Fruit fly (Drosophila melanogaster) whole organism, embryonic: Measurements from ENCODE around the gene SK.
A peak's percentile ranks its signal among the peaks of the same experiment; 100 is the strongest.

Experiments used
- B-H2 ChIP-seq: fragments of 200-800 bp; sonication (Bioruptor generic); optimal IDR thresholded peaks from 2 replicates; lab custom pipeline; 2018; ENCODE audit warnings: missing biosample characterization, mild to moderate bottlenecking, missing genetic modification characterization
- Blimp-1 ChIP-seq: fragments of 200-800 bp; sonication (Bioruptor generic); optimal IDR thresholded peaks from 3 replicates; lab custom pipeline; 2018; ENCODE audit warnings: missing biosample characterization, missing genetic modification characterization, mild to moderate bottlenecking, moderate library complexity, missing genetic modification reagents
- CG10366 ChIP-seq: fragments of 200-800 bp; sonication (Bioruptor generic); IDR thresholded peaks from 2 replicates; pipeline ENCODE4 v1.3.6; 2022; ENCODE audit warnings: missing biosample characterization, missing genetic modification characterization
- CG11093 ChIP-seq: fragments of 200-800 bp; sonication (Bioruptor generic); IDR thresholded peaks from 3 replicates; pipeline ENCODE4 v1.3.6; 2022; ENCODE audit warnings: missing biosample characterization, missing genetic modification characterization
- CG13894 ChIP-seq: fragments of 200-800 bp; sonication (Bioruptor generic); optimal IDR thresholded peaks from 3 replicates; lab custom pipeline; 2018; ENCODE audit warnings: missing biosample characterization, mild to moderate bottlenecking, missing genetic modification characterization, moderate library complexity
- CG14014 ChIP-seq: fragments of 200-800 bp; sonication (Bioruptor generic); IDR thresholded peaks from 2 replicates; pipeline ENCODE4 v1.3.6; 2022; ENCODE audit warnings: missing biosample characterization, missing genetic modification characterization
- CG14050 ChIP-seq: fragments of 200-800 bp; sonication (Bioruptor generic); IDR thresholded peaks from 3 replicates; pipeline ENCODE4 v1.3.6; 2022; ENCODE audit warnings: missing biosample characterization, missing genetic modification characterization
- CG14710 ChIP-seq: fragments of 200-800 bp; sonication (Bioruptor generic); optimal IDR thresholded peaks from 3 replicates; lab custom pipeline; 2019; ENCODE audit warnings: missing biosample characterization, mild to moderate bottlenecking, missing genetic modification characterization, moderate library complexity
- CG14965 ChIP-seq: fragments of 200-800 bp; sonication (Bioruptor generic); optimal IDR thresholded peaks from 2 replicates; lab custom pipeline; 2016; ENCODE audit warnings: missing biosample characterization, missing genetic modification characterization, borderline replicate concordance
- CG17385 ChIP-seq: fragments of 200-800 bp; sonication (Bioruptor generic); optimal IDR thresholded peaks from 3 replicates; lab custom pipeline; 2018; ENCODE audit warnings: missing biosample characterization, mild to moderate bottlenecking, missing genetic modification characterization
- CG2678 ChIP-seq: fragments of 200-800 bp; sonication (Bioruptor generic); optimal IDR thresholded peaks from 3 replicates; lab custom pipeline; 2019; ENCODE audit warnings: missing biosample characterization, mild to moderate bottlenecking, missing genetic modification characterization, moderate library complexity
- CG33213 ChIP-seq: fragments of 200-800 bp; sonication (Bioruptor generic); optimal IDR thresholded peaks from 3 replicates; lab custom pipeline; 2016; ENCODE audit warnings: missing biosample characterization, missing genetic modification characterization
- CG42726 ChIP-seq: fragments of 200-800 bp; sonication (Bioruptor generic); IDR thresholded peaks from 2 replicates; pipeline ENCODE4 v1.3.6; 2022; ENCODE audit warnings: missing biosample characterization, missing genetic modification characterization; ENCODE audit not compliant: partially characterized antibody
- CG6272 ChIP-seq: fragments of 200-800 bp; sonication (Bioruptor generic); IDR thresholded peaks from 2 replicates; pipeline ENCODE4 v1.3.6; 2022; ENCODE audit warnings: missing biosample characterization, missing genetic modification characterization
- CG6854 ChIP-seq: fragments of 200-800 bp; sonication (Bioruptor generic); optimal IDR thresholded peaks from 3 replicates; lab custom pipeline; 2017; ENCODE audit warnings: missing biosample characterization, mild to moderate bottlenecking, missing genetic modification characterization
- CG8281 ChIP-seq: fragments of 200-800 bp; sonication (Bioruptor generic); optimal IDR thresholded peaks from 2 replicates; lab custom pipeline; 2018; ENCODE audit warnings: missing biosample characterization, mild to moderate bottlenecking, missing genetic modification characterization, moderate library complexity
- CG8359 ChIP-seq: fragments of 200-800 bp; sonication (Bioruptor generic); optimal IDR thresholded peaks from 2 replicates; lab custom pipeline; 2017; ENCODE audit warnings: missing biosample characterization, mild to moderate bottlenecking, missing genetic modification characterization, borderline replicate concordance
- CG8478 ChIP-seq: fragments of >200 bp; optimal IDR thresholded peaks from 2 replicates; lab custom pipeline; 2018
- CG9437 ChIP-seq: fragments of 200-800 bp; sonication (Bioruptor generic); optimal IDR thresholded peaks from 2 replicates; lab custom pipeline; 2018; ENCODE audit warnings: missing biosample characterization, mild to moderate bottlenecking, missing genetic modification characterization
- CG9876 ChIP-seq: fragments of 200-800 bp; sonication (Bioruptor generic); optimal IDR thresholded peaks from 2 replicates; lab custom pipeline; 2016; ENCODE audit warnings: missing biosample characterization, missing genetic modification characterization
- CrebB ChIP-seq: fragments of 200-800 bp; sonication (Bioruptor generic); optimal IDR thresholded peaks from 3 replicates; lab custom pipeline; 2018; ENCODE audit warnings: missing biosample characterization, mild to moderate bottlenecking, missing genetic modification characterization
- E2f1 ChIP-seq: fragments of 200-800 bp; sonication (Bioruptor generic); IDR thresholded peaks from 2 replicates; pipeline ENCODE4 v1.3.6; 2022; ENCODE audit warnings: missing biosample characterization, missing genetic modification characterization
- Gug ChIP-seq: fragments of 200-800 bp; sonication (Bioruptor generic); IDR thresholded peaks from 4 replicates; pipeline ENCODE4 v1.3.6; 2022; ENCODE audit warnings: missing biosample characterization, missing genetic modification characterization
- HmgZ ChIP-seq: fragments of 200-800 bp; sonication (Bioruptor generic); optimal IDR thresholded peaks from 2 replicates; lab custom pipeline; 2018; ENCODE audit warnings: missing biosample characterization, mild to moderate bottlenecking, missing genetic modification characterization
- MBD-R2 ChIP-seq: fragments of 200-800 bp; sonication (Bioruptor generic); IDR thresholded peaks from 2 replicates; pipeline ENCODE4 v1.3.6; 2022; ENCODE audit warnings: missing biosample characterization, missing genetic modification characterization
- Mad ChIP-seq: fragments of 200-800 bp; sonication (Bioruptor generic); optimal IDR thresholded peaks from 2 replicates; lab custom pipeline; 2016; ENCODE audit warnings: missing biosample characterization, missing genetic modification characterization
- Max ChIP-seq: fragments of 200-800 bp; sonication (Bioruptor generic); optimal IDR thresholded peaks from 2 replicates; lab custom pipeline; 2016; ENCODE audit warnings: missing biosample characterization, mild to moderate bottlenecking, missing genetic modification characterization
- Myb ChIP-seq: fragments of 200-800 bp; sonication (Bioruptor generic); optimal IDR thresholded peaks from 2 replicates; lab custom pipeline; 2016; ENCODE audit warnings: missing biosample characterization, missing genetic modification characterization
- Oli ChIP-seq: fragments of 200-800 bp; sonication (Bioruptor generic); optimal IDR thresholded peaks from 2 replicates; lab custom pipeline; 2018; ENCODE audit warnings: missing biosample characterization, mild to moderate bottlenecking, missing genetic modification characterization, moderate library complexity
- PHDP ChIP-seq: fragments of 200-800 bp; sonication (Bioruptor generic); optimal IDR thresholded peaks from 3 replicates; lab custom pipeline; 2018; ENCODE audit warnings: missing biosample characterization, mild to moderate bottlenecking, missing genetic modification characterization, moderate library complexity
- Rx ChIP-seq: fragments of 200-800 bp; sonication (Bioruptor generic); IDR thresholded peaks from 2 replicates; pipeline ENCODE4 v1.3.6; 2022; ENCODE audit warnings: missing biosample characterization, missing genetic modification characterization
- Scr ChIP-seq: fragments of 200-800 bp; sonication (Bioruptor generic); IDR thresholded peaks from 2 replicates; pipeline ENCODE4 v1.3.6; 2022; ENCODE audit warnings: missing biosample characterization, missing genetic modification characterization; ENCODE audit not compliant: partially characterized antibody
- Trl ChIP-seq, 3 experiments: fragments of >200 bp in 2 of 3; fragments of 200-800 bp in 1 of 3; sonication (Bioruptor generic) in 1 of 3; optimal IDR thresholded peaks; 2 replicates in 1 of 3; 3 replicates in 2 of 3; lab custom pipeline; 2016 to 2017; ENCODE audit warnings: missing biosample characterization in 1 of 3, missing genetic modification characterization in 1 of 3
- amos ChIP-seq: fragments of 200-800 bp; sonication (Bioruptor generic); IDR thresholded peaks from 2 replicates; pipeline ENCODE4 v1.3.6; 2022; ENCODE audit warnings: missing biosample characterization, missing genetic modification characterization; ENCODE audit not compliant: partially characterized antibody
- ato ChIP-seq: fragments of 200-800 bp; sonication (Bioruptor generic); IDR thresholded peaks from 2 replicates; pipeline ENCODE4 v1.3.6; 2022; ENCODE audit warnings: missing biosample characterization, missing genetic modification characterization; ENCODE audit not compliant: partially characterized antibody
- cg ChIP-seq: fragments of 200-800 bp; sonication (Bioruptor generic); optimal IDR thresholded peaks from 3 replicates; lab custom pipeline; 2019; ENCODE audit warnings: missing biosample characterization, mild to moderate bottlenecking, missing genetic modification characterization, moderate library complexity
- dan ChIP-seq: fragments of 200-800 bp; sonication (Bioruptor generic); IDR thresholded peaks from 2 replicates; pipeline ENCODE4 v1.3.6; 2022; ENCODE audit warnings: missing biosample characterization, missing genetic modification characterization
- gfzf ChIP-seq: fragments of 200-800 bp; sonication (Bioruptor generic); optimal IDR thresholded peaks from 2 replicates; lab custom pipeline; 2016; ENCODE audit warnings: missing biosample characterization, mild to moderate bottlenecking, missing genetic modification characterization, moderate library complexity
- grau ChIP-seq: fragments of 200-800 bp; optimal IDR thresholded peaks from 3 replicates; lab custom pipeline; 2019; ENCODE audit warnings: missing biosample characterization, mild to moderate bottlenecking, missing genetic modification characterization, moderate library complexity
- gro ChIP-seq: fragments of 200-800 bp; sonication (Bioruptor generic); optimal IDR thresholded peaks from 2 replicates; lab custom pipeline; 2016; ENCODE audit warnings: missing biosample characterization, missing genetic modification characterization
- insv ChIP-seq, 2 experiments: fragments of 200-800 bp; sonication (Bioruptor generic); optimal IDR thresholded peaks; 3 replicates each; lab custom pipeline; 2016 to 2018; ENCODE audit warnings: missing biosample characterization in 2 of 2, missing genetic modification characterization in 2 of 2
- kah ChIP-seq: fragments of 200-800 bp; sonication (Bioruptor generic); optimal IDR thresholded peaks from 2 replicates; lab custom pipeline; 2018; ENCODE audit warnings: missing biosample characterization, mild to moderate bottlenecking, missing genetic modification characterization
- pan ChIP-seq, 4 experiments: fragments of >200 bp in 3 of 4; fragments of 200-800 bp in 1 of 4; sonication (Bioruptor generic) in 1 of 4; optimal IDR thresholded peaks in 3 of 4; IDR thresholded peaks in 1 of 4; 2 replicates each; pipeline versions ENCODE4 v1.3.6 to Lab custom; 2017 to 2022; ENCODE audit warnings: missing biosample characterization in 2 of 4, missing genetic modification characterization in 2 of 4, mixed read lengths in 1 of 4
- peb ChIP-seq: fragments of 200-800 bp; sonication (Bioruptor generic); IDR thresholded peaks from 2 replicates; pipeline ENCODE4 v1.3.6; 2022; ENCODE audit warnings: missing biosample characterization, missing genetic modification characterization
- rib ChIP-seq: fragments of 200-800 bp; sonication (Bioruptor generic); IDR thresholded peaks from 2 replicates; pipeline ENCODE4 v1.3.6; 2022; ENCODE audit warnings: missing biosample characterization, missing genetic modification characterization
- sens-2 ChIP-seq: fragments of 200-800 bp; sonication (Bioruptor generic); IDR thresholded peaks from 2 replicates; pipeline ENCODE4 v1.3.6; 2022; ENCODE audit warnings: missing biosample characterization, missing genetic modification characterization
- sima ChIP-seq: fragments of 200-800 bp; sonication (Bioruptor generic); optimal IDR thresholded peaks from 2 replicates; lab custom pipeline; 2016; ENCODE audit warnings: missing biosample characterization, missing genetic modification characterization
- slp2 ChIP-seq: fragments of 200-800 bp; sonication (Bioruptor generic); optimal IDR thresholded peaks from 2 replicates; lab custom pipeline; 2016; ENCODE audit warnings: missing biosample characterization, missing genetic modification characterization
- ttk ChIP-seq: fragments of 200-800 bp; sonication (Bioruptor generic); IDR thresholded peaks from 2 replicates; pipeline ENCODE4 v2.1.2; 2022; ENCODE audit warnings: missing biosample characterization, missing genetic modification characterization
- wdn ChIP-seq: fragments of 200-800 bp; sonication (Bioruptor generic); IDR thresholded peaks from 2 replicates; pipeline ENCODE4 v1.3.6; 2022; ENCODE audit warnings: missing biosample characterization, missing genetic modification characterization

Gene SK

DNA sequence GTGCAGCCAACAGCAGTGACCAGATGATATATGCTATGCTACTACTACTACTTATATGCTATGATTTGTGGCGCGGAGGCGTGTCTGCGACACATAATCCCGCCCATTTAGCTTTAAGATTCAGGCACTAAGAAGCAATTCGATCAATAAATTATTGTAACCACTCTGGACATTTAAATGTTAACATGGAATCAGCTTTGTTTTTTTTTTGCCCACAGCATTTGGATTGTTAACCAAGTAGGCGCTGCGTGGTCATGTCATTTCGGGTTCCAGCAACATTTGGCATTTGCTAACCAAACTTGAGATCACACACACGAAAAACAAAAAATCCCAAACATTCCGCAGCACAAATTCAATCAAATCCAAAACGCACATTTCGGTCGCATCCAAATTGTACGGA is 27.1 kb upstream of the SK start, which contains the start of gene CG4198:
CG4198 (plus strand) TSS at position 301 of the 400 bp plus-strand sequence.
- TF ChIP-seq Blimp-1 (GFP tag; lab: Kevin White, UChicago) (no peak), CG14050 (GFP tag; lab: Robert Waterston, UW) (no peak), Trl (optimal IDR thresholded peaks at IDR 0.05; lab: Kevin White, UChicago) (no peak), Trl (GFP tag; optimal IDR thresholded peaks at IDR 0.05; lab: Kevin White, UChicago) (no peak), CG2678 (tag; lab: Kevin White, UChicago) (no peak), HmgZ (no peak), CG9876 (no peak), CG42726 (GFP tag; lab: Robert Waterston, UW) (no peak), gro (no peak), CrebB (no peak), CG14014 (GFP tag; lab: Robert Waterston, UW) (no peak), insv (GFP tag; optimal IDR thresholded peaks at IDR 0.05; lab: Kevin White, UChicago) (no peak), ato (GFP tag; lab: Robert Waterston, UW) (no peak), dan (GFP tag; lab: Robert Waterston, UW) (no peak), B-H2 (no peak), E2f1 (GFP tag; lab: Robert Waterston, UW) (no peak), CG9437 (GFP tag; lab: Kevin White, UChicago) (no peak), CG14965 (GFP tag; lab: Kevin White, UChicago) (no peak)

DNA sequence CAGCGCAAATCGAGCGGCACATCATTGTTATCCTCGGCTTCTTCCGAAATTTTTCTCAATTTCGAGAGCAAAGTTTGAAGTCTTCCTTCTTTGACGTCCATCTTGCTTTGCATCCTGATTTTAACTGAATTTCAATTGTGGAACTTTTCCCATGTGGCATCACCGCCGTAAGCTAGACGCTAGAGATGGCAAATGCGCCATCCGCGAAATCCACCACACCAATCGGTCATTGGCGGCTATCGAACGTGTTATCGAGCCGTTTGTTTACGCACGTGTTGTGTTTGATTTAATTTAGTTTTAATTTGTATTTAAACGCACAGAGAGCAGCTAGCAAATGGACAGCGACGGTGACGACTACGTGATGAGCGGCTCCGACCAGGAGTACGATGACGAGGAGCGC is 22.9 kb upstream of the SK start, which contains the start of the genes CG15930 and Sas10:
CG15930 (minus strand) TSS at position 126 of the 400 bp plus-strand sequence.
Sas10 (plus strand) TSS at position 240 of the 400 bp plus-strand sequence.
- TF ChIP-seq wdn (GFP tag; lab: Robert Waterston, UW) (no peak), cg (GFP tag; lab: Kevin White, UChicago) (no peak), CG33213 (GFP tag; lab: Kevin White, UChicago) (peak; percentile 5), CrebB (no peak), sens-2 (GFP tag; lab: Robert Waterston, UW) (no peak), CG11093 (GFP tag; lab: Robert Waterston, UW) (no peak), Oli (tag; lab: Kevin White, UChicago) (no peak), MBD-R2 (GFP tag; lab: Robert Waterston, UW) (peak; percentile 63), pan (optimal IDR thresholded peaks at IDR 0.05; lab: Kevin White, UChicago) (no peak), pan (GFP tag; optimal IDR thresholded peaks at IDR 0.05 in 1 of 2, IDR thresholded peaks at IDR 0.05 in 1 of 2) (no peak), CG10366 (no peak), CG8359 (no peak), ttk (GFP tag; lab: Robert Waterston, UW) (no peak), Max (GFP tag; lab: Kevin White, UChicago) (peak; percentile 45), grau (no peak), amos (GFP tag; lab: Robert Waterston, UW) (peak; percentile 49; the same call in 1 of the 2 replicates), PHDP (tag; lab: Kevin White, UChicago) (no peak), peb (GFP tag; lab: Robert Waterston, UW) (no peak), Myb (peak; percentile 67), gfzf (GFP tag; lab: Kevin White, UChicago) (no peak), Gug (GFP tag; lab: Robert Waterston, UW) (no peak), CG6854 (GFP tag; lab: Kevin White, UChicago) (no peak), CG8281 (tag; lab: Kevin White, UChicago) (no peak), sima (GFP tag; lab: Kevin White, UChicago) (no peak), Mad (GFP tag; lab: Kevin White, UChicago) (no peak), slp2 (no peak), CG17385 (GFP tag; lab: Kevin White, UChicago) (no peak), CG6272 (no peak), Scr (GFP tag; lab: Robert Waterston, UW) (peak; percentile 30; the same call in 1 of the 2 replicates), CG14710 (tag; lab: Kevin White, UChicago) (peak; percentile 13), CG8478 (lab: Kevin White, UChicago) (no peak), rib (GFP tag; lab: Robert Waterston, UW) (no peak), Rx (GFP tag; lab: Robert Waterston, UW) (no peak), kah (GFP tag; lab: Kevin White, UChicago) (no peak), CG13894 (tag; lab: Kevin White, UChicago) (no peak)
